Worm (Caenorhabditis elegans) whole organism, L3 larva: ENCODE results near the gene T22F3.7.

Source experiments
- R02D3.7 ChIP-seq: fragments of 150-350 bp; optimal IDR thresholded peaks from 2 replicates; lab custom pipeline; 2014; ENCODE audit warnings: missing biosample characterization, missing genetic modification characterization
- ZK546.5 ChIP-seq: sonication (generic microtip); optimal IDR thresholded peaks from 2 replicates; lab custom pipeline; 2017; ENCODE audit warnings: missing biosample characterization, missing genetic modification characterization
- ama-1 ChIP-seq: fragments of 150-350 bp; optimal IDR thresholded peaks from 2 replicates; lab custom pipeline; 2018
- ceh-28 ChIP-seq: fragments of 150-350 bp; optimal IDR thresholded peaks from 2 replicates; lab custom pipeline; 2014; ENCODE audit warnings: missing biosample characterization, missing genetic modification reagents, missing genetic modification characterization
- ceh-82 ChIP-seq: fragments of 150-350 bp; optimal IDR thresholded peaks from 2 replicates; lab custom pipeline; 2014; ENCODE audit warnings: missing biosample characterization, missing genetic modification characterization
- ceh-9 ChIP-seq: sonication (generic microtip); optimal IDR thresholded peaks from 2 replicates; lab custom pipeline; 2018; ENCODE audit warnings: missing biosample characterization, missing genetic modification characterization
- daf-12 ChIP-seq: fragments of 150-350 bp; optimal IDR thresholded peaks from 2 replicates; lab custom pipeline; 2014; ENCODE audit warnings: missing biosample characterization, missing genetic modification reagents, missing genetic modification characterization
- egl-27 ChIP-seq: sonication (generic microtip); optimal IDR thresholded peaks from 4 replicates; lab custom pipeline; 2017; ENCODE audit warnings: missing biosample characterization, missing genetic modification reagents, missing genetic modification characterization
- egl-5 ChIP-seq: fragments of 150-350 bp; optimal IDR thresholded peaks from 2 replicates; lab custom pipeline; 2017; ENCODE audit warnings: missing biosample characterization, missing genetic modification reagents, missing genetic modification characterization, inconsistent platforms
- elt-1 ChIP-seq: fragments of 150-350 bp; optimal IDR thresholded peaks from 2 replicates; lab custom pipeline; 2014; ENCODE audit warnings: missing biosample characterization, missing genetic modification characterization
- elt-2 ChIP-seq: sonication (generic microtip); optimal IDR thresholded peaks from 2 replicates; lab custom pipeline; 2016; ENCODE audit warnings: missing genetic modification reagents, mild to moderate bottlenecking, missing genetic modification characterization, missing compliant biosample characterization
- elt-3 ChIP-seq, 3 experiments: fragments of 150-350 bp in 1 of 3; sonication (generic microtip) in 2 of 3; optimal IDR thresholded peaks; 2 replicates in 2 of 3; 4 replicates in 1 of 3; lab custom pipeline; 2014 to 2017; ENCODE audit warnings: missing biosample characterization in 3 of 3, missing genetic modification characterization in 3 of 3
- eor-1 ChIP-seq, 2 experiments: fragments of 150-350 bp; optimal IDR thresholded peaks; 2 replicates each; lab custom pipeline; 2014 to 2018; ENCODE audit warnings: missing biosample characterization in 2 of 2, missing genetic modification characterization in 2 of 2
- fkh-10 ChIP-seq: sonication (generic microtip); optimal IDR thresholded peaks from 2 replicates; lab custom pipeline; 2017; ENCODE audit warnings: missing biosample characterization, missing genetic modification reagents, missing genetic modification characterization
- fkh-2 ChIP-seq: fragments of 150-350 bp; optimal IDR thresholded peaks from 2 replicates; lab custom pipeline; 2014; ENCODE audit warnings: missing biosample characterization, missing genetic modification reagents, missing genetic modification characterization
- fos-1 ChIP-seq: fragments of 150-350 bp; optimal IDR thresholded peaks from 2 replicates; lab custom pipeline; 2014; ENCODE audit warnings: missing biosample characterization, missing genetic modification characterization
- hmg-11 ChIP-seq: sonication (generic microtip); optimal IDR thresholded peaks from 2 replicates; lab custom pipeline; 2016; ENCODE audit warnings: missing genetic modification characterization, missing compliant biosample characterization
- lin-15B ChIP-seq: fragments of 150-350 bp; optimal IDR thresholded peaks from 2 replicates; lab custom pipeline; 2014; ENCODE audit warnings: missing biosample characterization, missing genetic modification characterization
- lsy-12 ChIP-seq: sonication (generic microtip); optimal IDR thresholded peaks from 2 replicates; lab custom pipeline; 2016; ENCODE audit warnings: mild to moderate bottlenecking, missing genetic modification characterization, missing compliant biosample characterization
- mdl-1 ChIP-seq: fragments of 150-350 bp; optimal IDR thresholded peaks from 2 replicates; lab custom pipeline; 2014; ENCODE audit warnings: missing biosample characterization, missing genetic modification characterization
- mml-1 ChIP-seq: fragments of 150-350 bp; sonication (generic microtip); optimal IDR thresholded peaks from 3 replicates; lab custom pipeline; 2014; ENCODE audit warnings: missing biosample characterization, missing genetic modification characterization
- nhr-11 ChIP-seq: fragments of 150-350 bp; optimal IDR thresholded peaks from 2 replicates; lab custom pipeline; 2014; ENCODE audit warnings: missing biosample characterization, missing genetic modification characterization
- nhr-12 ChIP-seq: fragments of 150-350 bp; optimal IDR thresholded peaks from 2 replicates; lab custom pipeline; 2014; ENCODE audit warnings: missing biosample characterization, missing genetic modification characterization
- nhr-23 ChIP-seq: fragments of 150-350 bp; optimal IDR thresholded peaks from 2 replicates; lab custom pipeline; 2014; ENCODE audit warnings: missing biosample characterization, missing genetic modification reagents, missing genetic modification characterization
- nhr-25 ChIP-seq: sonication (generic microtip); optimal IDR thresholded peaks from 2 replicates; lab custom pipeline; 2017; ENCODE audit warnings: missing biosample characterization, missing genetic modification characterization
- nhr-28 ChIP-seq: fragments of 150-350 bp; optimal IDR thresholded peaks from 2 replicates; lab custom pipeline; 2014; ENCODE audit warnings: missing biosample characterization, missing genetic modification characterization
- nhr-67 ChIP-seq: fragments of 150-350 bp; optimal IDR thresholded peaks from 2 replicates; lab custom pipeline; 2014; ENCODE audit warnings: missing biosample characterization, missing genetic modification characterization
- nhr-76 ChIP-seq: fragments of 150-350 bp; sonication (generic microtip); optimal IDR thresholded peaks from 5 replicates; lab custom pipeline; 2014; ENCODE audit warnings: missing biosample characterization, missing genetic modification characterization
- nhr-77 ChIP-seq: fragments of 150-350 bp; optimal IDR thresholded peaks from 2 replicates; lab custom pipeline; 2014; ENCODE audit warnings: missing biosample characterization, missing genetic modification characterization
- pha-4 ChIP-seq: fragments of 150-350 bp; optimal IDR thresholded peaks from 2 replicates; lab custom pipeline; 2014; ENCODE audit warnings: missing biosample characterization, missing genetic modification reagents, missing genetic modification characterization
- pqm-1 ChIP-seq: fragments of 150-350 bp; optimal IDR thresholded peaks from 2 replicates; lab custom pipeline; 2017; ENCODE audit warnings: missing biosample characterization, missing genetic modification characterization, inconsistent platforms
- skn-1 ChIP-seq: fragments of 150-350 bp; optimal IDR thresholded peaks from 2 replicates; lab custom pipeline; 2014; ENCODE audit warnings: missing biosample characterization, missing genetic modification characterization
- snpc-4 ChIP-seq: fragments of 150-350 bp; optimal IDR thresholded peaks from 2 replicates; lab custom pipeline; 2014; ENCODE audit warnings: missing biosample characterization, missing genetic modification characterization
- tbx-2 ChIP-seq: sonication (generic microtip); optimal IDR thresholded peaks from 2 replicates; lab custom pipeline; 2016; ENCODE audit warnings: mild to moderate bottlenecking, missing genetic modification characterization, missing compliant biosample characterization
- unc-62 ChIP-seq: fragments of 150-350 bp; sonication (generic microtip); optimal IDR thresholded peaks from 4 replicates; lab custom pipeline; 2014; ENCODE audit warnings: missing biosample characterization, missing genetic modification reagents, missing genetic modification characterization
- zag-1 ChIP-seq: fragments of 150-350 bp; optimal IDR thresholded peaks from 2 replicates; lab custom pipeline; 2014; ENCODE audit warnings: missing biosample characterization, missing genetic modification characterization
- ztf-11 ChIP-seq: fragments of 150-350 bp; optimal IDR thresholded peaks from 2 replicates; lab custom pipeline; 2014; ENCODE audit warnings: missing biosample characterization, missing genetic modification characterization
- ztf-4 ChIP-seq: fragments of 150-350 bp; optimal IDR thresholded peaks from 2 replicates; lab custom pipeline; 2014; ENCODE audit warnings: missing biosample characterization, missing genetic modification characterization

The T22F3.7 gene

DNA sequence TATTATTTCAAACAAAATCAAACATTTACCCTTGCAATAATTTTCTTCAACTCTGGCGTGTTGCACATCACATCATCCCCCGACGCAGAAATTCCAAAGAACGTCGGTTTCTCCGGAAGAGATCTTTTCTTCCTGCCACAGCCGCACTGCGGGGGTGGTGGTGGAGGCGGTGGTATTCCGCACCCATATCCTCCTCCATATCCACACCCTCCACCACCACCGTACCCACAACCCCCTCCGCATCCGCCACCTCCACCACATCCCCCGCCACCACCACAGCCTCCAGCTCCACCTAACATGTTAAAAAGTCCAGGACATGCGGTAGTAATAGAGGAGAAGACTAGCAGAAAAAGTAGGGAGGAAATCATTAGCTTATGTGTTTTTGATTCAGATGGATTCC lies 45.6 kb downstream of the T22F3.7 start, which contains the start of gene grl-29:
Gene grl-29 (minus strand): TSS at position 368 of the 400 bp plus-strand sequence.
- TF ChIP-seq tbx-2 (no peak), ZK546.5 (no peak), pha-4 (tag; lab: Kevin White, UChicago) (no peak), egl-5 (tag; lab: Kevin White, UChicago) (no peak), lin-15B (tag; lab: Kevin White, UChicago) (no peak), R02D3.7 (tag; lab: Kevin White, UChicago) (no peak), ama-1 (no peak), fkh-10 (no peak), fos-1 (tag; lab: Kevin White, UChicago) (no peak), ceh-9 (no peak), nhr-67 (no peak)

- TF ChIP-seq lsy-12 (tag; lab: Kevin White, UChicago) (no peak), fkh-2 (tag; lab: Kevin White, UChicago) (no peak), ztf-4 (tag; lab: Kevin White, UChicago) (no peak), hmg-11 (tag; lab: Kevin White, UChicago) (no peak), pha-4 (tag; lab: Kevin White, UChicago) (no peak), skn-1 (tag; lab: Kevin White, UChicago) (no peak), nhr-25 (tag; lab: Kevin White, UChicago) (no peak), mdl-1 (tag; lab: Kevin White, UChicago) (no peak), ceh-28 (tag; lab: Kevin White, UChicago) (no peak), pqm-1 (tag; lab: Kevin White, UChicago) (peak; percentile 17), ceh-82 (tag; lab: Kevin White, UChicago) (no peak), nhr-12 (tag; lab: Kevin White, UChicago) (no peak), elt-2 (peak; percentile 78), nhr-23 (tag; lab: Kevin White, UChicago) (no peak)
These were observed 47.6 kb downstream of the T22F3.7 start, which contains the start of gene T24A6.20 for ce11 chrV:3552740-3553469. Gene T24A6.20 (plus strand): TSS chrV:3553134.

- no peak for TF ChIP-seq fkh-2 (tag; lab: Kevin White, UChicago)
- TF ChIP-seq hmg-11 (tag; lab: Kevin White, UChicago), result no peak
- TF ChIP-seq nhr-12 (tag; lab: Kevin White, UChicago), result no peak
- TF ChIP-seq daf-12 (tag; lab: Kevin White, UChicago), result no peak
- no peak for TF ChIP-seq ztf-11
- TF ChIP-seq egl-27, result no peak
These were observed 48.7 kb downstream of the T22F3.7 start, which contains the start of gene grl-28 for ce11 chrV:3551765-3552164. Gene grl-28 (minus strand): TSS chrV:3551865.

DNA sequence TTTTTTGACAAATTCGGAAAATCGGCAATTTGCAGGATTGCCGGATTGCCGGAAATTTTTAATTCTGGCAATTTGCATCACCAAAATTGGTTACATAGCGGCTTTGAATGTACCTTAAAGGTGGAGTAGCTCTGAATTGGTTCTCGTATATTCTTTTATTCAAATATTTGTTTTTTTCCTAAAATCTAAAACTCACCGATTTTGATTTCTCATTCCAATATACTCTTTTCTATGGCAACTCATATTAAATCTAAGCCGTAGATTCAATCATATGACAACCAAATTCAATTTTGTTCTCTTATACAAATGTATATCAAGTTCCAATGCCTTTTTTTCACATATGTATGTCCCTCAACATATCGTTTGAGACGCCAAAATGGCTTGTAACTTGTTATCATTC lies 50.9 kb downstream of the T22F3.7 start, which contains the start of gene sri-21:
Gene sri-21 (plus strand): TSS at position 301 of the 400 bp plus-strand sequence.
- TF ChIP-seq nhr-28 (tag; lab: Kevin White, UChicago) (no peak), daf-12 (tag; lab: Kevin White, UChicago) (no peak), mml-1 (tag; lab: Kevin White, UChicago) (no peak), nhr-12 (tag; lab: Kevin White, UChicago) (no peak), elt-3 (tag; optimal IDR thresholded peaks at IDR 0.05; lab: Kevin White, UChicago) (no peak), mdl-1 (tag; lab: Kevin White, UChicago) (no peak), snpc-4 (tag; lab: Kevin White, UChicago) (no peak), elt-1 (tag; lab: Kevin White, UChicago) (no peak), zag-1 (tag; lab: Kevin White, UChicago) (no peak), nhr-77 (tag; lab: Kevin White, UChicago) (no peak), nhr-25 (tag; lab: Kevin White, UChicago) (no peak)

DNA sequence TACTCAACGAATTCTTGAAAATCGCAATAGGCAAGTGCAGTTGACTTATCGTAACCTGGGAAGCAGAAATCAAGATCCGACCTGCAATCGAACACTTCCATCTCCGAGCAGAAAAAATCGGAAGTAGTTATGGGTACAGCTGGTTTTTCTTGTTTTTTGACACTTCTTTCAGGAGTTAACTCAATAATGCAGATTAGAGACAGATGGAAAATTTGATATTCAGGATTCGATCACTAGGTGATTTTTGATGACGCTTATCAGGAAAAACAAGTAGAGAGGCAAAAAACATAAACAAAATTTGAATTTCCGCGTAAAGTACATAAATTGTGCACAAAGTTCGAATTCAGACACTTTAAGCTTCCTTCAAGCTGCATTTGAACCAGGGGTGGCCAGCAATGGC lies 51.7 kb downstream of the T22F3.7 start, which contains the start of gene srw-130:
Gene srw-130 (minus strand): TSS at position 101 of the 400 bp plus-strand sequence.
- TF ChIP-seq daf-12 (tag; lab: Kevin White, UChicago) (no peak), tbx-2 (no peak), egl-27 (no peak), ceh-28 (tag; lab: Kevin White, UChicago) (no peak), nhr-11 (no peak), nhr-76 (no peak), lin-15B (tag; lab: Kevin White, UChicago) (no peak), unc-62 (GFP tag; lab: Kevin White, UChicago) (no peak), pqm-1 (tag; lab: Kevin White, UChicago) (no peak), fkh-2 (tag; lab: Kevin White, UChicago) (no peak), nhr-28 (tag; lab: Kevin White, UChicago) (no peak), eor-1 (tag; optimal IDR thresholded peaks at IDR 0.05; lab: Kevin White, UChicago) (no peak), elt-1 (tag; lab: Kevin White, UChicago) (no peak), zag-1 (tag; lab: Kevin White, UChicago) (no peak)
